Fruit fly (Drosophila melanogaster): ENCODE measurements around the gene Pbp95.

The Pbp95 gene

DNA sequence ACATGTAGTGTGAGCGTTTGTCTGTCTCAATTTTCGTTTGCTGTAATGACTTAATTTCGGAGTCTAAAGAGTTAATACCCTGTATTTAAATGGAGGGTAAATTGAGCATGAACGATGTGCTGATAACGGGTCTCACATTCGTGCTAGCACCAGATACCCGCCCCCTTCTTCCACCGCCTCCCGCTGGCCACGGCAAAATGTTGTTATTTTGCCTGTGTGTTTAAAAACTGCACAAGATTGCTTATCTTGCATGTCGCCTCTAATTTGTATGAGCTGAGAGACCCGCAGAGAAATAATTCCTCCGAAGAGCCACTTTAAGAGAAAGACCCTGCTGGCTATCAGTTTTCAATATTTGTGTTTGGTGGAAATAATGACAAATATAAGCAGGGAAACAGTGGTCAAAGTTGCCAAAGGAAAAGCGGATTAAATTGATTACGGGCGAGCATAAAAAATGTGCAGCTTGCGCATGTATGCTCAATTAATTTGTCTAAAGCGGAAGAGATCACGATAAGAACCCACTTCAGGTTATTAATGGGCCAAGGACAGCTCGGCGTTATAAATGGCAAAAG, 48.8 kb upstream of the Pbp95 start (continued):
- TF ChIP-seq zf30C (GFP tag; optimal IDR thresholded peaks at IDR 0.05), result no peak
- no peak for TF ChIP-seq Usf (GFP tag; optimal IDR thresholded peaks at IDR 0.05)
- no peak for TF ChIP-seq ap (GFP tag; IDR thresholded peaks at IDR 0.05)
- TF ChIP-seq CG9797 (GFP tag; optimal IDR thresholded peaks at IDR 0.05), result no peak
- peak; percentile 69 for TF ChIP-seq grn (GFP tag; optimal IDR thresholded peaks at IDR 0.05)
- no peak for TF ChIP-seq salm (tag; optimal IDR thresholded peaks at IDR 0.05)
- no peak for TF ChIP-seq CG8478 (optimal IDR thresholded peaks at IDR 0.05)
- TF ChIP-seq pan (optimal IDR thresholded peaks at IDR 0.05), result no peak
- no peak for TF ChIP-seq pan (GFP tag; optimal IDR thresholded peaks at IDR 0.05 in 1 of 2, IDR thresholded peaks at IDR 0.05 in 1 of 2)
- TF ChIP-seq row (GFP tag; IDR thresholded peaks at IDR 0.05), result 0 out of 3 replicates have a peak, but pooled peaks have one; percentile 16
- TF ChIP-seq D19B (GFP tag; optimal IDR thresholded peaks at IDR 0.05), result peak; percentile 95
- no peak for TF ChIP-seq Dp (GFP tag; optimal IDR thresholded peaks at IDR 0.05)
- no peak for TF ChIP-seq CG2120 (GFP tag; optimal IDR thresholded peaks at IDR 0.05)
- TF ChIP-seq CG13424 (tag; optimal IDR thresholded peaks at IDR 0.05), result no peak
- no peak for TF ChIP-seq CG12071 (GFP tag; optimal IDR thresholded peaks at IDR 0.05)
- no peak for TF ChIP-seq tin (GFP tag; optimal IDR thresholded peaks at IDR 0.05)
- TF ChIP-seq Xbp1 (GFP tag; optimal IDR thresholded peaks at IDR 0.05), result no peak
- no peak for TF ChIP-seq sim (GFP tag; IDR thresholded peaks at IDR 0.05)
- no peak for TF ChIP-seq BtbVII (GFP tag; optimal IDR thresholded peaks at IDR 0.05)
- TF ChIP-seq CG6854 (GFP tag; optimal IDR thresholded peaks at IDR 0.05), result no peak
- TF ChIP-seq HLH3B (GFP tag; IDR thresholded peaks at IDR 0.05), result no peak
- no peak for TF ChIP-seq ftz-f1 (GFP tag; optimal IDR thresholded peaks at IDR 0.05)
- no peak for TF ChIP-seq B-H1 (GFP tag; IDR thresholded peaks at IDR 0.05)
- 0 out of 3 replicates have a peak, but pooled peaks have one; percentile 14 for TF ChIP-seq z (GFP tag; IDR thresholded peaks at IDR 0.05)
- TF ChIP-seq caup (GFP tag; optimal IDR thresholded peaks at IDR 0.05; ENCODE audit: severe bottlenecking), result no peak
- TF ChIP-seq CG5180 (GFP tag; optimal IDR thresholded peaks at IDR 0.05), result peak; percentile 60
- no peak for TF ChIP-seq CG7839 (tag; optimal IDR thresholded peaks at IDR 0.05)
- TF ChIP-seq E2f1 (GFP tag; IDR thresholded peaks at IDR 0.05), result no peak
- no peak for TF ChIP-seq wek (GFP tag; optimal IDR thresholded peaks at IDR 0.05)
- TF ChIP-seq fd96Cb (tag; optimal IDR thresholded peaks at IDR 0.05), result no peak
- peak; percentile 15 for TF ChIP-seq Asciz (GFP tag; optimal IDR thresholded peaks at IDR 0.05)
- no peak for TF ChIP-seq ttk (GFP tag; IDR thresholded peaks at IDR 0.05)
- no peak for TF ChIP-seq Scr (GFP tag; IDR thresholded peaks at IDR 0.05; ENCODE audit: partially characterized antibody)
- TF ChIP-seq CG4854 (GFP tag; optimal IDR thresholded peaks at IDR 0.05), result no peak
- TF ChIP-seq grau (tag; optimal IDR thresholded peaks at IDR 0.05), result no peak
- no peak for TF ChIP-seq MESR4 (GFP tag; optimal IDR thresholded peaks at IDR 0.05)
- TF ChIP-seq Fer2 (tag; optimal IDR thresholded peaks at IDR 0.05), result no peak
- TF ChIP-seq CG14860 (GFP tag; IDR thresholded peaks at IDR 0.05; ENCODE audit: partially characterized antibody), result no peak
- TF ChIP-seq CG15479 (GFP tag; optimal IDR thresholded peaks at IDR 0.05), result peak; percentile 62
- no peak for TF ChIP-seq CG5953 (GFP tag; IDR thresholded peaks at IDR 0.05)
- TF ChIP-seq CG15601 (tag; optimal IDR thresholded peaks at IDR 0.05), result no peak
- no peak for TF ChIP-seq TFAM (GFP tag; optimal IDR thresholded peaks at IDR 0.05)
- TF ChIP-seq mam (GFP tag; optimal IDR thresholded peaks at IDR 0.05), result no peak
- no peak for TF ChIP-seq CG13894 (tag; optimal IDR thresholded peaks at IDR 0.05)
- TF ChIP-seq CG4707 (GFP tag; optimal IDR thresholded peaks at IDR 0.05), result no peak
- TF ChIP-seq CG7357 (GFP tag; IDR thresholded peaks at IDR 0.05), result no peak
- no peak for TF ChIP-seq sna (GFP tag; IDR thresholded peaks at IDR 0.05; ENCODE audit: partially characterized antibody)
- TF ChIP-seq CG11398 (GFP tag; optimal IDR thresholded peaks at IDR 0.05), result no peak
- 0 out of 2 replicates have a peak, but pooled peaks have one; percentile 24 for TF ChIP-seq Drgx (GFP tag; IDR thresholded peaks at IDR 0.05)
- no peak for TF ChIP-seq fd3F (GFP tag; optimal IDR thresholded peaks at IDR 0.05)
- TF ChIP-seq sima (GFP tag; optimal IDR thresholded peaks at IDR 0.05), result no peak

Measured in whole organism, embryonic.